Fruit fly (Drosophila melanogaster) whole organism: ENCODE measurements around the gene CG31454.
A peak's percentile ranks its signal among the peaks of the same experiment; 100 is the strongest.

Source experiments
- CG8478 ChIP-seq: fragments of >200 bp; optimal IDR thresholded peaks from 2 replicates; lab custom pipeline; 2018; ENCODE audit warnings: inconsistent platforms
- Dll ChIP-seq: fragments of >200 bp; optimal IDR thresholded peaks from 2 replicates; lab custom pipeline; 2017
- EcR ChIP-seq, 2 experiments: fragments of >200 bp; optimal IDR thresholded peaks; 2 replicates each; lab custom pipeline; 2017; ENCODE audit warnings: missing biosample characterization in 2 of 2, missing genetic modification characterization in 2 of 2, missing genetic modification reagents in 2 of 2
- pan ChIP-seq: fragments of >200 bp; optimal IDR thresholded peaks from 2 replicates; lab custom pipeline; 2017
- psq ChIP-seq: fragments of >200 bp; optimal IDR thresholded peaks from 2 replicates; lab custom pipeline; 2017
- usp ChIP-seq: fragments of >200 bp; optimal IDR thresholded peaks from 2 replicates; lab custom pipeline; 2017; ENCODE audit warnings: missing biosample characterization, missing genetic modification characterization, mixed read lengths

CG31454 gene

DNA sequence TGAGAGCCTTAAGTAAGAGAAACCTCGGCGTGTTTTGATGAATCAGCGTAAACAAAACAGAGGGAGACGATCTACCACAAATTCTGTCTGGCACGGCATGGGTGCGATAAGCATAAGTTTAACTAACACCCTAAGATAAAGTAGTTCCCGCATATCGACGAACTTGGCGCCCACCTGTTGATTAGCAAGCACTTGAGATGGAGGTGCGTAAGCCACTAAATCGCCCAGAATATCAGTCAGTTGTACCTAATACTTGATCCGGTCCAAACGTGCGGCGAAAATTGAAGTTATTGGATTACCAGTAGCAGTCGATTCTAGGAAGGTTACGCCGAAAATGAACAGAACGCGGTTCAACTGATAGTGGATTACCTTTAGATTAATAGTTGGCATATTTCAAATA, at the start of gene CG31454:
CG31454 (plus strand) TSS at position 160 of the 400 bp plus-strand sequence.
- TF ChIP-seq psq (lab: Kevin White, UChicago) (no peak), CG8478 (lab: Kevin White, UChicago) (no peak), pan (lab: Kevin White, UChicago) (no peak), EcR (GFP tag; optimal IDR thresholded peaks at IDR 0.05; lab: Kevin White, UChicago) (no peak), usp (GFP tag; lab: Kevin White, UChicago) (no peak), Dll (lab: Kevin White, UChicago) (no peak)

DNA sequence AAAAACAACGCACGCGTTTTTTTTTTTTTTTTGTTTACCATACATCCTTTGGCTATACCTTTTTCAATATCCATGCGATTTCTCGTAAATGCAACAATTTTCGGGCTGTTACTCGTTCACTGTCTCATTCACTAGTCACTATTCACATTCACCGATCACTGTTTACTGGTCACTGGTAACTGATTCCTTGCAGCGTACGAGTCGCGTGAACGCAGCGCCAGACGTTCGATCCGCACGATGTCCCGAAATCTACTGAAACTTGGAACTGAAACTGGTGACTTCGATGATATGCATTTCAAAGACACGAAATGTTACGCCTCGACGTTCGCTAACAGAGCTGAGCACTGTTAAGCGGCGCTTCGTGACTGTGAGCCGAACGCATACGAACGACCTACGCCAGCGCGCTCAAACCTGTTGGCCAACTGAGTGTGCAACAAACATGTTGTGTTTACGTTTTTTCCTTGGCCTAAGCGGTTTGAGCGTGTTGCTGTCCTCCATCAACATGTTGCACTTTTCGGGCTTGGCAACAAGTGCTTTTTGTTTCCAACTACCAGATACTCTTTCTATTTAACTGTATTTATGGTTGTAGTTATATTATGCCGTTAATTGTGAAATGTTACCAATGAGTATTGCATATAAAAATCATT, 44.0 kb upstream of the CG31454 start, which contains the start of gene CG45263:
CG45263 (minus strand) TSS at position 257 of the 647 bp plus-strand sequence.
- TF ChIP-seq EcR (GFP tag; optimal IDR thresholded peaks at IDR 0.05; lab: Kevin White, UChicago) (no peak), Dll (lab: Kevin White, UChicago) (no peak), CG8478 (lab: Kevin White, UChicago) (no peak), usp (GFP tag; lab: Kevin White, UChicago) (no peak), pan (lab: Kevin White, UChicago) (no peak), psq (lab: Kevin White, UChicago) (no peak)

DNA sequence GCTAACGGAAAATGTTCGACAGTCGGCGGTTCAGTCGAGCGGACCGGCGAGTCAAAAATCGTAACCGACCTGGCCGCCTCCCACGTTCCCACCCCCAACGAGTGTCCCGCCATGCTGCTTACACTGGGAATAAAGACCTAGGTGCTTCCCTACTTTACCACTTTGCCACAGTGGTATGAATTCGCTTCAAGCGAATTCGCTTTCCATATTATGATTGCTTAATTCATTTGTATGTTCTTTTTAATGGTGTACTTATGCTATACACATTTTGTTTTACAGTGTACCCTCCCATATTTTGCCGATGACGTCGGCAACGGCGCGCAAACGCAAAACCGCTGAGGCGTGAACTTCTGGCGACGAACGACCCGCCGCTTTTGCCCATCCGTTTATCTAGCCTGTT, 38.6 kb upstream of the CG31454 start:
- TF ChIP-seq psq (lab: Kevin White, UChicago): no peak
- no peak for TF ChIP-seq Dll (lab: Kevin White, UChicago)
- no peak for TF ChIP-seq EcR (GFP tag; optimal IDR thresholded peaks at IDR 0.05; lab: Kevin White, UChicago)
- TF ChIP-seq CG8478 (lab: Kevin White, UChicago): no peak
- no peak for TF ChIP-seq pan (lab: Kevin White, UChicago)
- TF ChIP-seq usp (GFP tag; lab: Kevin White, UChicago): no peak

DNA sequence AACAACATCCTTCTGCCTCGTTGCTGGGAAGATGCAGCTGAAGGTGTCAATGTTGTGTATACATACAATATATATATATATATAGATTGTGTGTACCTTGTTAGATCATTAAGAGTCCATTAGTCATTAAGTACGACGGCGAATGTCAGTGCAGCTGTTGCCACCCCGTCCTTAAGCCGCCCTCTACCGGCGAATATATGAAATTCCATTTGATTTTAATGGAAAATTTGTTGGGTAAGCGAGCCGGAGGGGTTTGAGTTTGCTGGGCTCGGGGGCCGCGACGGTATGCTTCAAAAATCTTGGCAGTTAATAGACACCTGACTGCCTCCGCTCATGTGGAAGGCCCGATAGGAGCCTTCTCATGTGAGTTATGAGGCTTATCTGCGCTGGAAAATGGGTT, 36.9 kb upstream of the CG31454 start:
- no peak for TF ChIP-seq usp (GFP tag; lab: Kevin White, UChicago)
- no peak for TF ChIP-seq EcR (GFP tag; optimal IDR thresholded peaks at IDR 0.05; lab: Kevin White, UChicago)
- no peak for TF ChIP-seq psq (lab: Kevin White, UChicago)

DNA sequence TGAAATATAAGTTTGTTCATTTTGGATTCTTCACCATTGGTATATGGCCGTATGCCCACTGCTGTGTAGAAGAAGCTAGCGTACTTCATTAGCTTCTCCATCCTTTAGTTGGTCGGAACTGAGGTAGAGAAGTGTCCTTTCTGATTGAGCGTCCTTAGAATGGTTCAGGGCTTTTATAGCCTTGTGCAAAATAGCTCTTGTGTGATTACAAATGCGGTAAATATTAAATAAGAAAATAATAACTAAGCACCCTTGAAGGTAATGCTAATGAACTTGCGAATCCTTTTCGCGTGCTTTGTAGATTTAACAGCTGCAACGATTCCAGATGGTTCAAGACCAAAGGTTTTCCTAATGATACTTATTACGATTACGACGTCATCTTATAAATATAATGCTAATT, 10.2 kb upstream of the CG31454 start, which contains the start of gene Or85b:
Or85b (minus strand) TSS at position 101 of the 400 bp plus-strand sequence.
- TF ChIP-seq psq (lab: Kevin White, UChicago) (no peak), usp (GFP tag; lab: Kevin White, UChicago) (no peak), EcR (GFP tag; optimal IDR thresholded peaks at IDR 0.05; lab: Kevin White, UChicago) (no peak), Dll (lab: Kevin White, UChicago) (no peak), CG8478 (lab: Kevin White, UChicago) (no peak), pan (lab: Kevin White, UChicago) (no peak)

DNA sequence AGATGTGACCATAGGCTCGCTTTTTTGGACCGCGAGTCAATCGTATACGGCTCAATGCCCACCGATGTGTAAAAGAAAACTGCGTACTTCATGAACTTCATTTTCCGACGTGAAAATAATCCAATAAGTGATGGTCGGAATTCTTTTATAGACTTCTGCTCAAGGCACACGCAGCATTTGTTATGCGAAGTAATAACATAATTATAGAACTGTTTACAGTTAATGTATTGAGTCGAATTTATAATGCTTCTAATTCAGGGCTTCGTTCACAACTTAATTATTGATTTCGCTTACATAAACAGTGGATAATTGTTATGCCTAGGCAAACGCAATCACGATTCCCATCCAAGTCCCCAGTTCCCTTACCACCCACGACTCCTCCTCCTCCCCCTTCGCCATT, 8.5 kb upstream of the CG31454 start, which contains the start of gene Or85c:
Or85c (minus strand) TSS at position 101 of the 400 bp plus-strand sequence.
- TF ChIP-seq CG8478 (lab: Kevin White, UChicago) (no peak), pan (lab: Kevin White, UChicago) (no peak)

DNA sequence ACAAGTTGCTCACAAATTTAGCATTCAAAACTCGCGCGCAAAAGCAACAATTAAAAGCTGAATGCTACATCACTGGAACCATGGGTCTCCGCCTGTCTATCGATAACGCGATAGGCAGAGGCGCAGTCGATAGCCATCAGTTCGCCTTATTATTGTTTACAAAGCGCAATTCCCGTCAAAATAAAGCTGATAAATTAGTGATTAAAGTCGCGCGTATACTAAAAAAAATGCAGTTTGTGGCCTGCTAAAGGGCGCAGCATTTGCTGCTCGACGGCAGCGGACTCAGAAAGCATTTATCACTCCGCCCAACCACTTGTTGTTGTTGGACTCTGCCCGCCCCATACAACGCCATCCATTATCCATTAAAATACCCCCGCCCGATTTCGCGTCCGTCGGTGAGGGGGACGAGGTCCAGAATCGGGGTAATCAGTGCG, 3.7 kb upstream of the CG31454 start, which contains the start of gene CG11737:
CG11737 (plus strand) TSS at position 117 of the 434 bp plus-strand sequence.
- TF ChIP-seq EcR (GFP tag; optimal IDR thresholded peaks at IDR 0.05; lab: Kevin White, UChicago) (no peak), Dll (lab: Kevin White, UChicago) (peak; percentile 36), pan (lab: Kevin White, UChicago) (peak; percentile 29)

DNA sequence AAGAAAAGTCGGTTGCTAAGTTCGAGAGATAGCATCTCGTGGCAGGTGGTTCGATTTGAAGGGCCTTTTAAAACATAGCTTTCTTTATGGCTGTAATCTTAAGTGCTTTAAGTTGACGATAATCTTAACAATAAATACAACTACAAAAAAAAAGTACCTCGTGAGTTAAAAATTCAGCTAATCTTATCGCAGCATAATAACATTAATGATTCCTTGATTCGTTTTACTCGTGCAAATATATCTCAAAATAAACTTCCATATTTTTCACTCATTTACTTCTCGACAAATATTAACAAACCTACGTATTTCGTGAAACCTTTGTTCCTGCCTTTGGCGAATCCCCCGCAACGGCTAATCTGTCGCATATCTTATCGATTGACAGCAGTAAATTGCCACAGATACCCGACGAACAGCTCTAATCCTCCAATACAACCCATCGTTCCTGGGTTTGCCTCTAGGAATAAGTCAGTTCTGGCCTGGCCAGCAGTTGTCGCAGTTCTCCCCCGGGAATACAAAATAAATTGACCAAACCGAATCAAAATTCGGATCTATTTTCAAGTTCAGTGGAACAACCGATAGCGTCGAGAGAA, 2.8 kb upstream of the CG31454 start:
- TF ChIP-seq psq (lab: Kevin White, UChicago) (no peak), EcR (GFP tag; optimal IDR thresholded peaks at IDR 0.05; lab: Kevin White, UChicago) (no peak), CG8478 (lab: Kevin White, UChicago) (no peak), usp (GFP tag; lab: Kevin White, UChicago) (no peak), Dll (lab: Kevin White, UChicago) (no peak), pan (lab: Kevin White, UChicago) (no peak)

DNA sequence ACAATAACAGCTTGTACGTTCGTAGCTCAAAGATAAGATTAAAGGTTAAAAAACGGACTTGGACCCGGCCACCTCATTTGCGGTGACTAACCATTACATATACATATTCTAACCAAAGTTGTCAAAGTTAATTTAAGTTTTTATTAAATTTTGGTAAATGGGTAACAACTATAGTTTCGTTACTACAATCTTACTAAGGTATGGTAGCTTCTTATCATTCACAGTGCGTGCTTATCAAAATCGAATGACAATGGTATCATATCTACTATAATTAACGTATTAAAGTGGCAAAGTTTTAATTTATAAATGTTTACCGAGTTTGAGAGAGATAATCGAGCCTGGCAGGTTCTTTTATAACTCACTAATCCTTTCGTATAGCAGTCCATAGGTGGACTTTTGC, 2.3 kb upstream of the CG31454 start:
- TF ChIP-seq psq (lab: Kevin White, UChicago) (no peak), CG8478 (lab: Kevin White, UChicago) (no peak), EcR (GFP tag; optimal IDR thresholded peaks at IDR 0.05; lab: Kevin White, UChicago) (no peak), pan (lab: Kevin White, UChicago) (no peak), Dll (lab: Kevin White, UChicago) (no peak), usp (GFP tag; lab: Kevin White, UChicago) (no peak)

DNA sequence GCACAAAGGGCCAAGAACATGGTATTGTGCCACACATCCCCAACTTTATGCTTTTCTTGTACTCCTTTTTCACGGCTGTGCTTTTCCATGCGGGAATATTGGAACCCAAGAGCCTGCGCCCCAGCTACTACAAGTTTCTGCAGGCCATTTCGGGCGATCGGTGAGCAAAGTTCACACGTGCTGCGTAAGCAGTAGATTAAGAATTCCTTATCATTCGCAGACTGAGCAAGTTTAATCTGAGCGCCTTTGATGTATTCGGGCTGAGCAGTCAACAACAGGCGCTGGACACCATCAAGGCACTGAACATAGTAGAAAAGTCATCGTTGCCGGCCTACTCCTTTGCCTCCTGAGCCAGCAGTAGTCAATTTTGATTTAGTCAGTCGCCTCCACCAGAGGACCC, 649 bp upstream of the CG31454 start:
- TF ChIP-seq usp (GFP tag; lab: Kevin White, UChicago) (no peak), psq (lab: Kevin White, UChicago) (no peak), EcR (GFP tag; optimal IDR thresholded peaks at IDR 0.05; lab: Kevin White, UChicago) (no peak), CG8478 (lab: Kevin White, UChicago) (no peak), pan (lab: Kevin White, UChicago) (no peak), Dll (lab: Kevin White, UChicago) (no peak)

DNA sequence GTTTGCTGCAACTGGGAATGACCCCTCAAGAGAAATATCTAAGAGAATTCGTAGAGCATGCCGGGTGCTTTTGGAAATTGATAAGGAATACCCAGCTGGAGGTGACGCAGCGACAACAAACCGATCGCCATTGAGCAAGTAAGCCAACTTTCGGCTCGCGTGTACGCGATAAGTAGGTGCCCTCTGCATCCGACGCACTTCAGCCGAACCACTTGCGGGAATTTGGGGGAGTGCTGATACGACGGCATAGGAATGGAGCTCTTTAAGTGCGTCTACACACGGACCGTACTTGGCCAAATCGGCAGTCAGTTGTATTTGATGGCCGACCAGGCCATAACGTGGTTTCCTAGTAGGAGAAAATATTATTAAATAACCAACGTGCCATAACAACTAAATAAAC, 2.2 kb downstream of the CG31454 start, which contains the start of gene CG31259:
CG31259 (plus strand) TSS at position 277 of the 400 bp plus-strand sequence.
- TF ChIP-seq CG8478 (lab: Kevin White, UChicago) (no peak), pan (lab: Kevin White, UChicago) (no peak), Dll (lab: Kevin White, UChicago) (no peak), psq (lab: Kevin White, UChicago) (no peak), usp (GFP tag; lab: Kevin White, UChicago) (no peak), EcR (GFP tag; optimal IDR thresholded peaks at IDR 0.05; lab: Kevin White, UChicago) (no peak)
